Fruit fly (Drosophila melanogaster) whole organism, embryonic: Measurements from ENCODE around the gene mtsh.
A peak's percentile ranks its signal among the peaks of the same experiment; 100 is the strongest.

Experiments
- Abd-B ChIP-seq: fragments of 200-800 bp; sonication (Bioruptor generic); optimal IDR thresholded peaks from 2 replicates; lab custom pipeline; 2018; ENCODE audit warnings: missing biosample characterization, mild to moderate bottlenecking, missing genetic modification characterization, moderate library complexity
- Bgb ChIP-seq: fragments of 200-800 bp; sonication (Bioruptor generic); IDR thresholded peaks from 2 replicates; pipeline ENCODE4 v1.3.6; 2022; ENCODE audit warnings: missing biosample characterization, missing genetic modification characterization; ENCODE audit not compliant: partially characterized antibody
- C15 ChIP-seq: fragments of 200-800 bp; sonication (Bioruptor generic); IDR thresholded peaks from 3 replicates; pipeline ENCODE4 v1.3.6; 2022; ENCODE audit warnings: missing biosample characterization, missing genetic modification characterization
- CG11093 ChIP-seq: fragments of 200-800 bp; sonication (Bioruptor generic); IDR thresholded peaks from 3 replicates; pipeline ENCODE4 v1.3.6; 2022; ENCODE audit warnings: missing biosample characterization, missing genetic modification characterization
- CG11504 ChIP-seq: fragments of 200-800 bp; sonication (Bioruptor generic); optimal IDR thresholded peaks from 3 replicates; lab custom pipeline; 2019; ENCODE audit warnings: missing biosample characterization, mild to moderate bottlenecking, missing genetic modification characterization, moderate library complexity
- CG13624 ChIP-seq: fragments of 200-800 bp; sonication (Bioruptor generic); optimal IDR thresholded peaks from 2 replicates; lab custom pipeline; 2016; ENCODE audit warnings: missing biosample characterization, missing genetic modification characterization
- CG14710 ChIP-seq: fragments of 200-800 bp; sonication (Bioruptor generic); optimal IDR thresholded peaks from 3 replicates; lab custom pipeline; 2019; ENCODE audit warnings: missing biosample characterization, mild to moderate bottlenecking, missing genetic modification characterization, moderate library complexity
- CG16813 ChIP-seq: fragments of 200-800 bp; sonication (Bioruptor generic); IDR thresholded peaks from 3 replicates; pipeline ENCODE4 v1.3.6; 2022; ENCODE audit warnings: missing biosample characterization, missing genetic modification characterization; ENCODE audit not compliant: partially characterized antibody
- CG17829 ChIP-seq: fragments of 200-800 bp; optimal IDR thresholded peaks from 2 replicates; lab custom pipeline; 2019; ENCODE audit warnings: missing biosample characterization, mild to moderate bottlenecking, missing genetic modification characterization, moderate library complexity
- CG18599 ChIP-seq: fragments of 200-800 bp; sonication (Bioruptor generic); optimal IDR thresholded peaks from 3 replicates; lab custom pipeline; 2017; ENCODE audit warnings: missing biosample characterization, missing genetic modification characterization, mild to moderate bottlenecking, moderate library complexity, missing genetic modification reagents
- CG2129 ChIP-seq: fragments of 200-800 bp; sonication (Bioruptor generic); IDR thresholded peaks from 2 replicates; pipeline ENCODE4 v1.3.6; 2022; ENCODE audit warnings: missing biosample characterization, missing genetic modification characterization; ENCODE audit not compliant: partially characterized antibody
- CG2678 ChIP-seq: fragments of 200-800 bp; sonication (Bioruptor generic); optimal IDR thresholded peaks from 3 replicates; lab custom pipeline; 2019; ENCODE audit warnings: missing biosample characterization, mild to moderate bottlenecking, missing genetic modification characterization, moderate library complexity
- CG30020 ChIP-seq: fragments of 200-800 bp; optimal IDR thresholded peaks from 2 replicates; lab custom pipeline; 2019; ENCODE audit warnings: missing biosample characterization, mild to moderate bottlenecking, missing genetic modification characterization, moderate library complexity
- CG3726 ChIP-seq: fragments of 200-800 bp; sonication (Bioruptor generic); IDR thresholded peaks from 3 replicates; pipeline ENCODE4, ENCODE4 v1.3.6; 2022; ENCODE audit warnings: missing biosample characterization, missing genetic modification characterization
- CG43689 ChIP-seq: fragments of 200-800 bp; sonication (Bioruptor generic); IDR thresholded peaks from 2 replicates; pipeline ENCODE4 v1.3.6; 2022; ENCODE audit warnings: missing biosample characterization, missing genetic modification characterization
- CG4707 ChIP-seq: fragments of 200-800 bp; sonication (Bioruptor generic); optimal IDR thresholded peaks from 2 replicates; lab custom pipeline; 2018; ENCODE audit warnings: missing biosample characterization, mild to moderate bottlenecking, missing genetic modification characterization, moderate library complexity
- CG5953 ChIP-seq: fragments of 200-800 bp; sonication (Bioruptor generic); IDR thresholded peaks from 2 replicates; pipeline ENCODE4 v1.3.6; 2022; ENCODE audit warnings: missing biosample characterization, missing genetic modification characterization
- CG7556 ChIP-seq: fragments of 200-800 bp; sonication (Bioruptor generic); optimal IDR thresholded peaks from 2 replicates; lab custom pipeline; 2017; ENCODE audit warnings: missing biosample characterization, mild to moderate bottlenecking, missing genetic modification characterization
- CG7786 ChIP-seq: fragments of 200-800 bp; sonication (Bioruptor generic); optimal IDR thresholded peaks from 2 replicates; lab custom pipeline; 2016; ENCODE audit warnings: missing biosample characterization, missing genetic modification characterization
- CG7928 ChIP-seq: fragments of 200-800 bp; sonication (Bioruptor generic); optimal IDR thresholded peaks from 2 replicates; lab custom pipeline; 2017; ENCODE audit warnings: missing biosample characterization, mild to moderate bottlenecking, missing genetic modification characterization
- CG8089 ChIP-seq: fragments of 200-800 bp; sonication (Bioruptor generic); optimal IDR thresholded peaks from 3 replicates; lab custom pipeline; 2016; ENCODE audit warnings: missing biosample characterization, missing genetic modification characterization
- Dip2 ChIP-seq: fragments of 200-800 bp; sonication (Bioruptor generic); IDR thresholded peaks from 2 replicates; pipeline ENCODE4 v1.3.6; 2022; ENCODE audit warnings: missing biosample characterization, missing genetic modification characterization
- Doc2 ChIP-seq: fragments of 200-800 bp; sonication (Bioruptor generic); IDR thresholded peaks from 2 replicates; pipeline ENCODE4 v1.3.6; 2022; ENCODE audit warnings: missing biosample characterization, missing genetic modification characterization
- Dp ChIP-seq: fragments of 200-800 bp; sonication (Bioruptor generic); optimal IDR thresholded peaks from 2 replicates; lab custom pipeline; 2018; ENCODE audit warnings: missing biosample characterization, mild to moderate bottlenecking, missing genetic modification characterization, moderate library complexity
- E2f2 ChIP-seq: fragments of 200-800 bp; sonication (Bioruptor generic); IDR thresholded peaks from 2 replicates; pipeline ENCODE4 v1.3.6; 2022; ENCODE audit warnings: missing biosample characterization, missing genetic modification characterization
- H2.0 ChIP-seq: fragments of 200-800 bp; sonication (Bioruptor generic); IDR thresholded peaks from 2 replicates; pipeline ENCODE4 v1.3.6; 2022; ENCODE audit warnings: missing biosample characterization, missing genetic modification characterization
- HLHmδ ChIP-seq: fragments of 200-800 bp; sonication (Bioruptor generic); optimal IDR thresholded peaks from 2 replicates; lab custom pipeline; 2018; ENCODE audit warnings: missing biosample characterization, mild to moderate bottlenecking, missing genetic modification characterization, moderate library complexity
- NK7.1 ChIP-seq: fragments of 200-800 bp; sonication (Bioruptor generic); optimal IDR thresholded peaks from 3 replicates; lab custom pipeline; 2016; ENCODE audit warnings: missing biosample characterization, missing genetic modification characterization
- Nf-YA ChIP-seq: fragments of 200-800 bp; sonication (Bioruptor generic); IDR thresholded peaks from 2 replicates; pipeline ENCODE4 v1.3.6; 2022; ENCODE audit warnings: missing biosample characterization, missing genetic modification characterization
- Pdp1 ChIP-seq, 2 experiments: fragments of 200-800 bp; sonication (Bioruptor generic); optimal IDR thresholded peaks; 3 replicates each; lab custom pipeline; 2016; ENCODE audit warnings: missing biosample characterization in 2 of 2, missing genetic modification characterization in 2 of 2, mild to moderate bottlenecking in 1 of 2, moderate library complexity in 1 of 2
- Vsx1 ChIP-seq: fragments of 200-800 bp; sonication (Bioruptor generic); optimal IDR thresholded peaks from 2 replicates; lab custom pipeline; 2017; ENCODE audit warnings: missing biosample characterization, mild to moderate bottlenecking, missing genetic modification characterization, missing genetic modification reagents
- al ChIP-seq: fragments of 200-800 bp; sonication (Bioruptor generic); IDR thresholded peaks from 2 replicates; pipeline ENCODE4 v1.3.6; 2022; ENCODE audit warnings: missing biosample characterization, missing genetic modification characterization
- aop ChIP-seq: fragments of 200-800 bp; sonication (Bioruptor generic); IDR thresholded peaks from 2 replicates; pipeline ENCODE4 v1.3.6; 2022; ENCODE audit warnings: missing biosample characterization, missing genetic modification characterization
- chn ChIP-seq: fragments of 200-800 bp; sonication (Bioruptor generic); optimal IDR thresholded peaks from 2 replicates; lab custom pipeline; 2016; ENCODE audit warnings: missing biosample characterization, missing genetic modification characterization
- dm ChIP-seq: fragments of 200-800 bp; sonication (Bioruptor generic); optimal IDR thresholded peaks from 3 replicates; lab custom pipeline; 2016; ENCODE audit warnings: missing biosample characterization, missing genetic modification characterization
- gce ChIP-seq: fragments of 200-800 bp; sonication (Bioruptor generic); IDR thresholded peaks from 3 replicates; pipeline ENCODE4 v1.3.6; 2022; ENCODE audit warnings: missing biosample characterization, missing genetic modification characterization
- gsb ChIP-seq: fragments of 200-800 bp; sonication (Bioruptor generic); IDR thresholded peaks from 2 replicates; pipeline ENCODE4 v1.3.6; 2022; ENCODE audit warnings: missing biosample characterization, missing genetic modification characterization
- jing ChIP-seq: fragments of 200-800 bp; sonication (Bioruptor generic); optimal IDR thresholded peaks from 2 replicates; lab custom pipeline; 2018; ENCODE audit warnings: missing biosample characterization, mild to moderate bottlenecking, missing genetic modification characterization
- lab ChIP-seq: fragments of 200-800 bp; sonication (Bioruptor generic); optimal IDR thresholded peaks from 3 replicates; lab custom pipeline; 2017; ENCODE audit warnings: missing biosample characterization, missing genetic modification characterization, mild to moderate bottlenecking, moderate library complexity, missing genetic modification reagents
- lola ChIP-seq, 3 experiments: fragments of >200 bp in 2 of 3; fragments of 200-800 bp in 1 of 3; sonication (Bioruptor generic) in 1 of 3; optimal IDR thresholded peaks; 2 replicates each; lab custom pipeline; 2017 to 2019; ENCODE audit warnings: missing biosample characterization in 3 of 3, missing genetic modification characterization in 3 of 3, mild to moderate bottlenecking in 1 of 3, moderate library complexity in 1 of 3
- maf-S ChIP-seq: fragments of 200-800 bp; sonication (Bioruptor generic); optimal IDR thresholded peaks from 2 replicates; lab custom pipeline; 2016; ENCODE audit warnings: missing biosample characterization, missing genetic modification characterization
- nom ChIP-seq: fragments of 200-800 bp; sonication (Bioruptor generic); optimal IDR thresholded peaks from 2 replicates; lab custom pipeline; 2017; ENCODE audit warnings: missing biosample characterization, missing genetic modification characterization, mild to moderate bottlenecking, moderate library complexity, missing genetic modification reagents
- tap ChIP-seq: fragments of 200-800 bp; optimal IDR thresholded peaks from 3 replicates; lab custom pipeline; 2019; ENCODE audit warnings: missing biosample characterization, mild to moderate bottlenecking, missing genetic modification characterization, moderate library complexity
- tll ChIP-seq, 2 experiments: fragments of 200-800 bp in 1 of 2; fragments of >200 bp in 1 of 2; sonication (Bioruptor generic) in 1 of 2; optimal IDR thresholded peaks; 2 replicates each; lab custom pipeline; 2017 to 2019; ENCODE audit warnings: missing biosample characterization in 2 of 2, missing genetic modification characterization in 2 of 2, mild to moderate bottlenecking in 1 of 2, moderate library complexity in 1 of 2
- toy ChIP-seq: fragments of 200-800 bp; sonication (Bioruptor generic); IDR thresholded peaks from 2 replicates; pipeline ENCODE4 v1.3.6; 2022; ENCODE audit warnings: missing biosample characterization, missing genetic modification characterization
- ttk ChIP-seq: fragments of 200-800 bp; sonication (Bioruptor generic); IDR thresholded peaks from 2 replicates; pipeline ENCODE4 v2.1.2; 2022; ENCODE audit warnings: missing biosample characterization, missing genetic modification characterization
- unc-4 ChIP-seq: fragments of 200-800 bp; sonication (Bioruptor generic); IDR thresholded peaks from 2 replicates; pipeline ENCODE4 v1.3.6; 2022; ENCODE audit warnings: missing biosample characterization, missing genetic modification characterization; ENCODE audit not compliant: partially characterized antibody
- unpg ChIP-seq: fragments of 200-800 bp; sonication (Bioruptor generic); optimal IDR thresholded peaks from 3 replicates; lab custom pipeline; 2018; ENCODE audit warnings: missing biosample characterization, mild to moderate bottlenecking, missing genetic modification characterization, moderate library complexity
- zen2 ChIP-seq: fragments of 200-800 bp; sonication (Bioruptor generic); IDR thresholded peaks from 3 replicates; pipeline ENCODE4 v1.3.6; 2022; ENCODE audit warnings: missing biosample characterization, missing genetic modification characterization; ENCODE audit not compliant: partially characterized antibody

mtsh gene

dm6 chr2L:8361204-8361952, 41.7 kb upstream of the mtsh start (continued):
- TF ChIP-seq aop (GFP tag; lab: Robert Waterston, UW): no peak
- no peak for TF ChIP-seq chn
- no peak for TF ChIP-seq Bgb (GFP tag; lab: Robert Waterston, UW)
- no peak for TF ChIP-seq NK7.1 (GFP tag; lab: Kevin White, UChicago)
- no peak for TF ChIP-seq H2.0 (GFP tag; lab: Robert Waterston, UW)
- no peak for TF ChIP-seq ttk (GFP tag; lab: Robert Waterston, UW)
- TF ChIP-seq Nf-YA: no peak
- TF ChIP-seq CG16813: no peak
- TF ChIP-seq CG43689 (GFP tag; lab: Robert Waterston, UW): no peak
- TF ChIP-seq zen2 (GFP tag; lab: Robert Waterston, UW): no peak
- peak; percentile 52 for TF ChIP-seq CG2678 (tag; lab: Kevin White, UChicago)
- TF ChIP-seq CG8089 (GFP tag; lab: Kevin White, UChicago): no peak
- no peak for TF ChIP-seq Abd-B
- no peak for TF ChIP-seq CG5953 (GFP tag; lab: Robert Waterston, UW)
- no peak for TF ChIP-seq dm (GFP tag; lab: Kevin White, UChicago)
- peak in 1 of 2 experiments; percentile 11 for TF ChIP-seq Pdp1 (GFP tag; optimal IDR thresholded peaks at IDR 0.05; lab: Kevin White, UChicago)
- TF ChIP-seq CG18599: peak; percentile 53
- TF ChIP-seq gsb (GFP tag; lab: Robert Waterston, UW): no peak
- no peak for TF ChIP-seq HLHmδ (GFP tag; lab: Kevin White, UChicago)
- TF ChIP-seq Dp: no peak
- TF ChIP-seq CG4707: no peak
- TF ChIP-seq unc-4 (GFP tag; lab: Robert Waterston, UW): no peak
- TF ChIP-seq Dip2 (GFP tag; lab: Robert Waterston, UW): no peak
- TF ChIP-seq gce: no peak
- no peak for TF ChIP-seq CG7786
- TF ChIP-seq CG11093 (GFP tag; lab: Robert Waterston, UW): no peak
- no peak for TF ChIP-seq CG17829 (tag; lab: Kevin White, UChicago)
- TF ChIP-seq CG11504 (tag; lab: Kevin White, UChicago): no peak
- TF ChIP-seq CG13624 (GFP tag; lab: Kevin White, UChicago): no peak
- peak; percentile 49 for TF ChIP-seq lab (GFP tag; lab: Kevin White, UChicago)
- TF ChIP-seq CG3726 (GFP tag; lab: Robert Waterston, UW): no peak
- no peak for TF ChIP-seq CG7928
- no peak for TF ChIP-seq C15 (GFP tag; lab: Robert Waterston, UW)
- no peak for TF ChIP-seq Doc2 (GFP tag; lab: Robert Waterston, UW)
- peak; percentile 7 for TF ChIP-seq CG14710 (tag; lab: Kevin White, UChicago)
- no peak for TF ChIP-seq al
- TF ChIP-seq tap (tag; lab: Kevin White, UChicago): no peak
- TF ChIP-seq E2f2 (GFP tag; lab: Robert Waterston, UW): no peak
- no peak for TF ChIP-seq tll (GFP tag; optimal IDR thresholded peaks at IDR 0.05; lab: Kevin White, UChicago)
- TF ChIP-seq CG30020: no peak
- TF ChIP-seq CG2129 (GFP tag; lab: Robert Waterston, UW): no peak
- no peak for TF ChIP-seq Vsx1 (GFP tag; lab: Kevin White, UChicago)
- TF ChIP-seq lola (GFP tag; optimal IDR thresholded peaks at IDR 0.05; lab: Kevin White, UChicago): no peak
- TF ChIP-seq toy (GFP tag; lab: Robert Waterston, UW): no peak
- no peak for TF ChIP-seq maf-S
- peak; percentile 44 for TF ChIP-seq CG7556 (GFP tag; lab: Kevin White, UChicago)
- no peak for TF ChIP-seq unpg (GFP tag; lab: Kevin White, UChicago)
- no peak for TF ChIP-seq jing
- peak; percentile 2 for TF ChIP-seq nom
